Fruit fly (Drosophila melanogaster) whole organism, embryonic: ENCODE data around the gene Nthl1.
A peak's percentile ranks its signal among the peaks of the same experiment; 100 is the strongest.

Experiments
- Asciz ChIP-seq: fragments of 200-800 bp; sonication (Bioruptor generic); optimal IDR thresholded peaks from 2 replicates; lab custom pipeline; 2017; ENCODE audit warnings: missing biosample characterization, mild to moderate bottlenecking, missing genetic modification characterization, missing genetic modification reagents
- Atf6 ChIP-seq: fragments of 200-800 bp; sonication (Bioruptor generic); IDR thresholded peaks from 2 replicates; pipeline ENCODE4 v1.3.6; 2022; ENCODE audit warnings: missing biosample characterization, missing genetic modification characterization
- Bdp1 ChIP-seq: fragments of 200-800 bp; sonication (Bioruptor generic); optimal IDR thresholded peaks from 3 replicates; lab custom pipeline; 2016; ENCODE audit warnings: missing biosample characterization, missing genetic modification characterization
- CG1024 ChIP-seq: fragments of 200-800 bp; sonication (Bioruptor generic); IDR thresholded peaks from 2 replicates; pipeline ENCODE4 v1.3.6; 2022; ENCODE audit warnings: missing biosample characterization, missing genetic modification characterization
- CG10321 ChIP-seq: fragments of 200-800 bp; sonication (Bioruptor generic); IDR thresholded peaks from 2 replicates; pipeline ENCODE4 v1.3.6; 2022; ENCODE audit warnings: missing biosample characterization, missing genetic modification characterization
- CG11456 ChIP-seq: fragments of 200-800 bp; sonication (Bioruptor generic); IDR thresholded peaks from 3 replicates; pipeline ENCODE4 v1.3.6; 2022; ENCODE audit warnings: missing biosample characterization, missing genetic modification characterization
- CG12104 ChIP-seq: fragments of 200-800 bp; sonication (Bioruptor generic); optimal IDR thresholded peaks from 3 replicates; lab custom pipeline; 2016; ENCODE audit warnings: missing biosample characterization, missing genetic modification characterization
- CG12391 ChIP-seq: fragments of 200-800 bp; sonication (Bioruptor generic); optimal IDR thresholded peaks from 3 replicates; lab custom pipeline; 2018; ENCODE audit warnings: missing biosample characterization, mild to moderate bottlenecking, missing genetic modification characterization, moderate library complexity
- CG12769 ChIP-seq: fragments of 200-800 bp; sonication (Bioruptor generic); optimal IDR thresholded peaks from 2 replicates; lab custom pipeline; 2019; ENCODE audit warnings: missing biosample characterization, mild to moderate bottlenecking, missing genetic modification characterization, moderate library complexity
- CG15011 ChIP-seq: fragments of 200-800 bp; sonication (Bioruptor generic); optimal IDR thresholded peaks from 3 replicates; lab custom pipeline; 2018; ENCODE audit warnings: missing biosample characterization, mild to moderate bottlenecking, missing genetic modification characterization
- CG1603 ChIP-seq: fragments of 200-800 bp; sonication (Bioruptor generic); optimal IDR thresholded peaks from 2 replicates; lab custom pipeline; 2019; ENCODE audit warnings: missing biosample characterization, mild to moderate bottlenecking, missing genetic modification characterization, moderate library complexity
- CG17385 ChIP-seq: fragments of 200-800 bp; sonication (Bioruptor generic); optimal IDR thresholded peaks from 3 replicates; lab custom pipeline; 2018; ENCODE audit warnings: missing biosample characterization, mild to moderate bottlenecking, missing genetic modification characterization
- CG2678 ChIP-seq: fragments of 200-800 bp; sonication (Bioruptor generic); optimal IDR thresholded peaks from 3 replicates; lab custom pipeline; 2019; ENCODE audit warnings: missing biosample characterization, mild to moderate bottlenecking, missing genetic modification characterization, moderate library complexity
- CG30403 ChIP-seq: fragments of 200-800 bp; sonication (Bioruptor generic); optimal IDR thresholded peaks from 3 replicates; lab custom pipeline; 2016; ENCODE audit warnings: missing biosample characterization, missing genetic modification characterization
- CG34376 ChIP-seq: fragments of 200-800 bp; sonication (Bioruptor generic); optimal IDR thresholded peaks from 2 replicates; lab custom pipeline; 2018; ENCODE audit warnings: missing biosample characterization, mild to moderate bottlenecking, missing genetic modification characterization
- CG5953 ChIP-seq: fragments of 200-800 bp; sonication (Bioruptor generic); IDR thresholded peaks from 2 replicates; pipeline ENCODE4 v1.3.6; 2022; ENCODE audit warnings: missing biosample characterization, missing genetic modification characterization
- CG6654 ChIP-seq: fragments of 200-800 bp; sonication (Bioruptor generic); optimal IDR thresholded peaks from 2 replicates; lab custom pipeline; 2017; ENCODE audit warnings: missing biosample characterization, mild to moderate bottlenecking, missing genetic modification characterization
- CG8359 ChIP-seq: fragments of 200-800 bp; sonication (Bioruptor generic); optimal IDR thresholded peaks from 2 replicates; lab custom pipeline; 2017; ENCODE audit warnings: missing biosample characterization, mild to moderate bottlenecking, missing genetic modification characterization, borderline replicate concordance
- CG8765 ChIP-seq: fragments of 200-800 bp; sonication (Bioruptor generic); IDR thresholded peaks from 2 replicates; pipeline ENCODE4 v1.3.6; 2022; ENCODE audit warnings: missing biosample characterization, missing genetic modification characterization
- CG9876 ChIP-seq: fragments of 200-800 bp; sonication (Bioruptor generic); optimal IDR thresholded peaks from 2 replicates; lab custom pipeline; 2016; ENCODE audit warnings: missing biosample characterization, missing genetic modification characterization
- CTCF ChIP-seq: fragments of 200-800 bp; sonication (Bioruptor generic); optimal IDR thresholded peaks from 2 replicates; lab custom pipeline; 2017; ENCODE audit warnings: missing biosample characterization, mild to moderate bottlenecking, missing genetic modification characterization, moderate library complexity
- Camta ChIP-seq: fragments of 200-800 bp; sonication (Bioruptor generic); optimal IDR thresholded peaks from 2 replicates; lab custom pipeline; 2016; ENCODE audit warnings: missing biosample characterization, missing genetic modification characterization
- ERR ChIP-seq: fragments of 200-800 bp; sonication (Bioruptor generic); optimal IDR thresholded peaks from 2 replicates; lab custom pipeline; 2016; ENCODE audit warnings: missing biosample characterization, missing genetic modification characterization
- H2.0 ChIP-seq: fragments of 200-800 bp; sonication (Bioruptor generic); IDR thresholded peaks from 2 replicates; pipeline ENCODE4 v1.3.6; 2022; ENCODE audit warnings: missing biosample characterization, missing genetic modification characterization
- HLH3B ChIP-seq: fragments of 200-800 bp; sonication (Bioruptor generic); IDR thresholded peaks from 2 replicates; pipeline ENCODE4 v1.3.6; 2022; ENCODE audit warnings: missing biosample characterization, missing genetic modification characterization
- Hr39 ChIP-seq: fragments of >200 bp; optimal IDR thresholded peaks from 2 replicates; lab custom pipeline; 2017
- Meics ChIP-seq: fragments of 200-800 bp; sonication (Bioruptor generic); optimal IDR thresholded peaks from 2 replicates; lab custom pipeline; 2017; ENCODE audit warnings: missing biosample characterization, mild to moderate bottlenecking, missing genetic modification characterization
- NK7.1 ChIP-seq: fragments of 200-800 bp; sonication (Bioruptor generic); optimal IDR thresholded peaks from 3 replicates; lab custom pipeline; 2016; ENCODE audit warnings: missing biosample characterization, missing genetic modification characterization
- Rfx ChIP-seq: fragments of 200-800 bp; sonication (Bioruptor generic); IDR thresholded peaks from 2 replicates; pipeline ENCODE4 v1.3.6; 2022; ENCODE audit warnings: missing biosample characterization, missing genetic modification characterization
- Stat92E ChIP-seq, 3 experiments: fragments of >200 bp in 2 of 3; fragments of 200-800 bp in 1 of 3; sonication (Bioruptor generic) in 1 of 3; optimal IDR thresholded peaks; 2 replicates each; lab custom pipeline; 2017 to 2019; ENCODE audit warnings: missing biosample characterization in 3 of 3, missing genetic modification characterization in 3 of 3, mild to moderate bottlenecking in 1 of 3, moderate library complexity in 1 of 3
- al ChIP-seq: fragments of 200-800 bp; sonication (Bioruptor generic); IDR thresholded peaks from 2 replicates; pipeline ENCODE4 v1.3.6; 2022; ENCODE audit warnings: missing biosample characterization, missing genetic modification characterization
- ato ChIP-seq: fragments of 200-800 bp; sonication (Bioruptor generic); IDR thresholded peaks from 2 replicates; pipeline ENCODE4 v1.3.6; 2022; ENCODE audit warnings: missing biosample characterization, missing genetic modification characterization; ENCODE audit not compliant: partially characterized antibody
- cato ChIP-seq: fragments of 200-800 bp; sonication (Bioruptor generic); optimal IDR thresholded peaks from 2 replicates; lab custom pipeline; 2016; ENCODE audit warnings: missing biosample characterization, missing genetic modification characterization, borderline replicate concordance
- corto ChIP-seq: fragments of 200-800 bp; sonication (Bioruptor generic); optimal IDR thresholded peaks from 2 replicates; lab custom pipeline; 2016; ENCODE audit warnings: missing biosample characterization, mild to moderate bottlenecking, missing genetic modification characterization, moderate library complexity
- cwo ChIP-seq: fragments of 200-800 bp; sonication (Bioruptor generic); optimal IDR thresholded peaks from 3 replicates; lab custom pipeline; 2017; ENCODE audit warnings: missing biosample characterization, missing genetic modification characterization, mild to moderate bottlenecking, moderate library complexity, missing genetic modification reagents
- dysf ChIP-seq: fragments of 200-800 bp; sonication (Bioruptor generic); IDR thresholded peaks from 3 replicates; pipeline ENCODE4 v1.3.6; 2022; ENCODE audit warnings: missing biosample characterization, missing genetic modification characterization
- eyg ChIP-seq: fragments of 200-800 bp; sonication (Bioruptor generic); optimal IDR thresholded peaks from 3 replicates; lab custom pipeline; 2016; ENCODE audit warnings: missing biosample characterization, missing genetic modification characterization
- ham ChIP-seq: fragments of 200-800 bp; sonication (Bioruptor generic); IDR thresholded peaks from 2 replicates; pipeline ENCODE4 v1.3.6; 2022; ENCODE audit warnings: missing biosample characterization, missing genetic modification characterization
- hb ChIP-seq: fragments of 200-800 bp; sonication (Bioruptor generic); IDR thresholded peaks from 3 replicates; pipeline ENCODE4 v1.3.6; 2022; ENCODE audit warnings: missing biosample characterization, missing genetic modification characterization; ENCODE audit not compliant: partially characterized antibody
- klu ChIP-seq: fragments of 200-800 bp; sonication (Bioruptor generic); IDR thresholded peaks from 2 replicates; pipeline ENCODE4 v1.3.6; 2022; ENCODE audit warnings: missing biosample characterization, missing genetic modification characterization
- lab ChIP-seq: fragments of 200-800 bp; sonication (Bioruptor generic); optimal IDR thresholded peaks from 3 replicates; lab custom pipeline; 2017; ENCODE audit warnings: missing biosample characterization, missing genetic modification characterization, mild to moderate bottlenecking, moderate library complexity, missing genetic modification reagents
- oc ChIP-seq: fragments of 200-800 bp; sonication (Bioruptor generic); optimal IDR thresholded peaks from 2 replicates; lab custom pipeline; 2018; ENCODE audit warnings: missing biosample characterization, mild to moderate bottlenecking, missing genetic modification characterization, moderate library complexity
- org-1 ChIP-seq: fragments of 200-800 bp; sonication (Bioruptor generic); optimal IDR thresholded peaks from 2 replicates; lab custom pipeline; 2017; ENCODE audit warnings: missing biosample characterization, missing genetic modification characterization
- pita ChIP-seq: fragments of 200-800 bp; sonication (Bioruptor generic); optimal IDR thresholded peaks from 2 replicates; lab custom pipeline; 2017; ENCODE audit warnings: missing biosample characterization, mild to moderate bottlenecking, missing genetic modification characterization
- slou ChIP-seq: fragments of 200-800 bp; sonication (Bioruptor generic); optimal IDR thresholded peaks from 3 replicates; lab custom pipeline; 2016; ENCODE audit warnings: missing biosample characterization, missing genetic modification characterization
- sna ChIP-seq: fragments of 200-800 bp; sonication (Bioruptor generic); IDR thresholded peaks from 2 replicates; pipeline ENCODE4 v1.3.6; 2022; ENCODE audit warnings: missing biosample characterization, missing genetic modification characterization; ENCODE audit not compliant: partially characterized antibody
- ssp ChIP-seq: fragments of 200-800 bp; sonication (Bioruptor generic); IDR thresholded peaks from 2 replicates; pipeline ENCODE4 v1.3.6; 2022; ENCODE audit warnings: missing biosample characterization, missing genetic modification characterization
- tup ChIP-seq: fragments of 200-800 bp; sonication (Bioruptor generic); optimal IDR thresholded peaks from 2 replicates; lab custom pipeline; 2016; ENCODE audit warnings: missing biosample characterization, mild to moderate bottlenecking, missing genetic modification characterization, moderate library complexity

The Nthl1 gene

dm6 chr2L:20922196-20923087 is 5.2 kb downstream of the Nthl1 start, which contains the start of gene Mtp (continued):
- TF ChIP-seq CG17385 (GFP tag; lab: Kevin White, UChicago) (peak; percentile 71), cato (no peak), pita (GFP tag; lab: Kevin White, UChicago) (no peak), CG15011 (GFP tag; lab: Kevin White, UChicago) (peak; percentile 49), slou (peak; percentile 39), Camta (GFP tag; lab: Kevin White, UChicago) (peak; percentile 66), ham (GFP tag; lab: Robert Waterston, UW) (no peak), H2.0 (GFP tag; lab: Robert Waterston, UW) (peak; percentile 43; the same call in 1 of the 2 replicates), CG10321 (GFP tag; lab: Robert Waterston, UW) (no peak), Rfx (peak; percentile 73), NK7.1 (GFP tag; lab: Kevin White, UChicago) (peak; percentile 73), CG12391 (tag; lab: Kevin White, UChicago) (peak; percentile 76), Stat92E (GFP tag; optimal IDR thresholded peaks at IDR 0.05; lab: Kevin White, UChicago) (no peak), CTCF (GFP tag; lab: Kevin White, UChicago) (peak; percentile 96), Meics (peak; percentile 48), ato (GFP tag; lab: Robert Waterston, UW) (0 out of 2 replicates have a peak, but pooled peaks have one; percentile 21), CG11456 (peak; percentile 61; the same call in 1 of the 3 replicates), eyg (peak; percentile 62), dysf (GFP tag; lab: Robert Waterston, UW) (peak; percentile 76), tup (GFP tag; lab: Kevin White, UChicago) (peak; percentile 43), al (peak; percentile 47; the same call in 1 of the 2 replicates), CG12104 (GFP tag; lab: Kevin White, UChicago) (peak; percentile 79), CG12769 (tag; lab: Kevin White, UChicago) (peak; percentile 83), CG8765 (GFP tag; lab: Robert Waterston, UW) (no peak), ssp (GFP tag; lab: Robert Waterston, UW) (peak; percentile 28; the same call in 1 of the 2 replicates), corto (GFP tag; lab: Kevin White, UChicago) (no peak), CG1603 (peak; percentile 77), lab (peak; percentile 67), Bdp1 (GFP tag; lab: Kevin White, UChicago) (peak; percentile 36), Atf6 (GFP tag; lab: Robert Waterston, UW) (peak; percentile 57), sna (GFP tag; lab: Robert Waterston, UW) (no peak), CG9876 (GFP tag; lab: Kevin White, UChicago) (peak; percentile 51), klu (GFP tag; lab: Robert Waterston, UW) (peak; percentile 29; the same call in 1 of the 2 replicates), CG2678 (peak; percentile 80), ERR (GFP tag; lab: Kevin White, UChicago) (peak; percentile 80), CG8359 (GFP tag; lab: Kevin White, UChicago) (no peak), HLH3B (GFP tag; lab: Robert Waterston, UW) (peak; percentile 64; the same call in 1 of the 2 replicates), CG30403 (GFP tag; lab: Kevin White, UChicago) (peak; percentile 78), CG5953 (GFP tag; lab: Robert Waterston, UW) (peak; percentile 49), CG6654 (GFP tag; lab: Kevin White, UChicago) (peak; percentile 50), org-1 (peak; percentile 81), cwo (GFP tag; lab: Kevin White, UChicago) (peak; percentile 52), oc (tag; lab: Kevin White, UChicago) (peak; percentile 83), CG34376 (GFP tag; lab: Kevin White, UChicago) (peak; percentile 65), Asciz (GFP tag; lab: Kevin White, UChicago) (peak; percentile 65), hb (GFP tag; lab: Robert Waterston, UW) (no peak), Hr39 (lab: Kevin White, UChicago) (no peak), CG1024 (peak; percentile 50; the same call in 1 of the 2 replicates)
